Fruit fly (Drosophila melanogaster): ENCODE data around the gene CG44001.

DNA sequence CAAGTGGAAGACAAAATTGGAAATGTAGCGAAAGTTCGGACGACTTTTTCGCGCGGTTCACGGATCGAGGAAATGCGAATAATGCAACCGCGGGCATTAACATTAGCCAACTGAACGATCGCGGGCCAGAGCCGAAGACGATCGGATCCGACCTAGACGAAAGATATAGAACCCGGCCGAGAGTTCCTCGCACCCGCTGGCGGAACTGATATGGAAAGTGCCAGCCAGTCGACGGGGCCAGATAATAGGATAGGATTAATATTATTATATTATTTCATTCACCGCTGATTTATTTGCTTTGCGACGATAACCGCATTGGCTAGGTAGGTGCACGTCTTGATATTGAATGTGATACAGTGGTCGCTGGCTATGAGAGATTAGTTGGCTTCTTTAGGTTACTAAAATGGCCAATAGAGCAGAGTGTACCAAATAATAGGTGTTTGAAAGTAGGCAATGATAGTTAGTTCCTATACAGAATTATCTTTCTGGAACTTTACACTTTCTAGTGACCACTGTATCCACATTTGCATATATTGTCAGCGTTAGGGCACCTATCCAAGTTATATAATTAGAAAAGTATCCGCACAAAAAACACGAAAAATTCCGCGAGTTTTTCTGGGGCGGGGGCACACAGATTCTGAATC, 43.6 kb upstream of the CG44001 start:
- TF ChIP-seq CG12605 (GFP tag; IDR thresholded peaks at IDR 0.05) (peak; percentile 60), gl (tag; optimal IDR thresholded peaks at IDR 0.05) (no peak), CG34367 (tag; optimal IDR thresholded peaks at IDR 0.05) (peak; percentile 54), CG17806 (tag; optimal IDR thresholded peaks at IDR 0.05) (peak; percentile 48)
